Worm (Caenorhabditis elegans): ENCODE measurements around the gene F08F3.8.

DNA sequence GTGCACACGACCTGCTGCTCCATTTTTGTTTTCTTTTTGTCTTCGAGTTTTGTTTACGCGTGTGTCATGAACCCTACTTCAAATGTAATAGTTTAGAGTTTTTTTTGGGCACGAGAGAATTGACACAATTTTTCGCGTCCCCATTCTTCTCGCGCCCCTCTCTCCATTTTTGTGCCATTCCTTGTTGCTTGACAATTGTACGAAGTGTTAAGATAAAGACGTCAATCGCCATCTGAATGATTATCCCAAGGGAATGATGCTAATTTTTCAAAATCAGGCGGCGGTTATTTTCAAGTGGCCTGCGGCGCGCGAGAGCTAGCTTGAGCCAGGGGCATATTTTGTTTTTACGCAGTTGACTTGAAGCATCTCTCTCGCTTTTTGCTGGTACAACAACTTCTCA lies 10.0 kb upstream of the F08F3.8 start:
- TF ChIP-seq snpc-4 (tag; optimal IDR thresholded peaks at IDR 0.05) (no peak), ztf-4 (tag; optimal IDR thresholded peaks at IDR 0.05) (no peak), egl-5 (tag; optimal IDR thresholded peaks at IDR 0.05) (no peak), ceh-28 (tag; optimal IDR thresholded peaks at IDR 0.05) (no peak), lin-15B (tag; optimal IDR thresholded peaks at IDR 0.05) (no peak), nhr-28 (tag; optimal IDR thresholded peaks at IDR 0.05) (no peak), mdl-1 (tag; optimal IDR thresholded peaks at IDR 0.05) (no peak), ceh-82 (tag; optimal IDR thresholded peaks at IDR 0.05) (no peak), ztf-11 (tag; optimal IDR thresholded peaks at IDR 0.05) (no peak), ceh-9 (tag; optimal IDR thresholded peaks at IDR 0.05) (no peak), fkh-2 (tag; optimal IDR thresholded peaks at IDR 0.05) (no peak), eor-1 (tag; optimal IDR thresholded peaks at IDR 0.05) (no peak), tbx-2 (tag; optimal IDR thresholded peaks at IDR 0.05) (no peak)

Data from whole organism, L3 larva.